Worm (Caenorhabditis elegans) whole organism, L2 larva: ENCODE measurements around the gene F37B4.10.

Experiments
- C34F6.9 ChIP-seq: fragments of 150-350 bp; optimal IDR thresholded peaks from 2 replicates; lab custom pipeline; 2014; ENCODE audit warnings: missing biosample characterization, missing genetic modification characterization
- F13H6.1 ChIP-seq: sonication (generic microtip); optimal IDR thresholded peaks from 2 replicates; lab custom pipeline; 2016; ENCODE audit warnings: missing genetic modification characterization, missing compliant biosample characterization
- Y55F3AM.14 ChIP-seq: fragments of 200-800 bp; sonication (Bioruptor generic); optimal IDR thresholded peaks from 2 replicates; lab custom pipeline; 2018; ENCODE audit warnings: mild to moderate bottlenecking, missing genetic modification characterization, missing compliant biosample characterization
- ZK546.5 ChIP-seq: sonication (generic microtip); optimal IDR thresholded peaks from 2 replicates; lab custom pipeline; 2017; ENCODE audit warnings: missing biosample characterization, missing genetic modification characterization
- alr-1 ChIP-seq: fragments of 150-350 bp; optimal IDR thresholded peaks from 2 replicates; lab custom pipeline; 2014; ENCODE audit warnings: missing biosample characterization, missing genetic modification characterization
- aly-2 ChIP-seq: fragments of 150-350 bp; optimal IDR thresholded peaks from 2 replicates; lab custom pipeline; 2014; ENCODE audit warnings: missing biosample characterization, missing genetic modification characterization
- blmp-1 ChIP-seq: sonication (generic microtip); optimal IDR thresholded peaks from 2 replicates; lab custom pipeline; 2017; ENCODE audit warnings: missing genetic modification characterization, mild to moderate bottlenecking, missing compliant biosample characterization, antibody characterized with exemption, moderate library complexity; ENCODE audit not compliant: insufficient read depth
- ceh-82 ChIP-seq: fragments of 150-350 bp; optimal IDR thresholded peaks from 2 replicates; lab custom pipeline; 2014; ENCODE audit warnings: missing biosample characterization, missing genetic modification characterization
- crh-2 ChIP-seq: sonication (generic microtip); optimal IDR thresholded peaks from 2 replicates; lab custom pipeline; 2017; ENCODE audit warnings: missing biosample characterization, missing genetic modification characterization
- dmd-4 ChIP-seq: sonication (generic microtip); optimal IDR thresholded peaks from 2 replicates; lab custom pipeline; 2017; ENCODE audit warnings: missing biosample characterization, missing genetic modification characterization
- elt-1 ChIP-seq: fragments of 150-350 bp; optimal IDR thresholded peaks from 2 replicates; lab custom pipeline; 2014; ENCODE audit warnings: missing biosample characterization, missing genetic modification characterization
- elt-3 ChIP-seq: sonication (generic microtip); optimal IDR thresholded peaks from 2 replicates; lab custom pipeline; 2017; ENCODE audit warnings: missing biosample characterization, missing genetic modification characterization
- fos-1 ChIP-seq: fragments of 150-350 bp; optimal IDR thresholded peaks from 2 replicates; lab custom pipeline; 2014; ENCODE audit warnings: missing biosample characterization, missing genetic modification characterization
- gmeb-1 ChIP-seq: fragments of 150-350 bp; optimal IDR thresholded peaks from 2 replicates; lab custom pipeline; 2014; ENCODE audit warnings: missing biosample characterization, missing genetic modification characterization
- lin-11 ChIP-seq: fragments of 150-350 bp; sonication (generic microtip); optimal IDR thresholded peaks from 2 replicates; lab custom pipeline; 2014; ENCODE audit warnings: missing biosample characterization, missing genetic modification characterization, inconsistent platforms, mixed read lengths
- lin-39 ChIP-seq: fragments of 150-350 bp; optimal IDR thresholded peaks from 2 replicates; lab custom pipeline; 2014; ENCODE audit warnings: missing biosample characterization, missing genetic modification reagents, missing genetic modification characterization
- mdl-1 ChIP-seq, 2 experiments: fragments of 150-350 bp in 1 of 2; sonication (generic microtip) in 1 of 2; optimal IDR thresholded peaks; 2 replicates each; lab custom pipeline; 2017; ENCODE audit warnings: missing biosample characterization in 2 of 2, missing genetic modification characterization in 2 of 2
- nhr-10 ChIP-seq: sonication (generic microtip); optimal IDR thresholded peaks from 2 replicates; lab custom pipeline; 2017; ENCODE audit warnings: missing biosample characterization, missing genetic modification characterization
- nhr-11 ChIP-seq: fragments of 150-350 bp; optimal IDR thresholded peaks from 2 replicates; lab custom pipeline; 2014; ENCODE audit warnings: missing biosample characterization, missing genetic modification characterization
- nhr-12 ChIP-seq: fragments of 150-350 bp; optimal IDR thresholded peaks from 2 replicates; lab custom pipeline; 2014; ENCODE audit warnings: missing biosample characterization, missing genetic modification characterization
- nhr-129 ChIP-seq: fragments of 150-350 bp; optimal IDR thresholded peaks from 2 replicates; lab custom pipeline; 2014; ENCODE audit warnings: missing biosample characterization, missing genetic modification characterization
- nhr-21 ChIP-seq: fragments of 150-350 bp; optimal IDR thresholded peaks from 2 replicates; lab custom pipeline; 2014; ENCODE audit warnings: missing biosample characterization, missing genetic modification characterization
- nhr-237 ChIP-seq: fragments of 150-350 bp; optimal IDR thresholded peaks from 2 replicates; lab custom pipeline; 2014; ENCODE audit warnings: missing biosample characterization, missing genetic modification characterization
- nhr-6 ChIP-seq: fragments of 150-350 bp; optimal IDR thresholded peaks from 2 replicates; lab custom pipeline; 2014; ENCODE audit warnings: missing biosample characterization, missing genetic modification characterization
- sem-4 ChIP-seq: fragments of 150-350 bp; optimal IDR thresholded peaks from 2 replicates; lab custom pipeline; 2014; ENCODE audit warnings: missing biosample characterization, missing genetic modification reagents, missing genetic modification characterization
- sma-9 ChIP-seq, 2 experiments: fragments of 150-350 bp in 1 of 2; sonication (generic microtip) in 1 of 2; optimal IDR thresholded peaks; 2 replicates each; lab custom pipeline; 2014 to 2016; ENCODE audit warnings: missing genetic modification characterization in 2 of 2, mild to moderate bottlenecking in 1 of 2, missing biosample characterization in 1 of 2, missing compliant biosample characterization in 1 of 2, missing genetic modification reagents in 1 of 2, moderate library complexity in 1 of 2
- unc-39 ChIP-seq: fragments of 150-350 bp; optimal IDR thresholded peaks from 2 replicates; lab custom pipeline; 2014; ENCODE audit warnings: missing biosample characterization, missing genetic modification characterization
- unc-55 ChIP-seq: fragments of 150-350 bp; sonication (generic microtip); optimal IDR thresholded peaks from 3 replicates; lab custom pipeline; 2014; ENCODE audit warnings: missing biosample characterization, missing genetic modification reagents, missing genetic modification characterization
- zag-1 ChIP-seq: fragments of 150-350 bp; optimal IDR thresholded peaks from 2 replicates; lab custom pipeline; 2014; ENCODE audit warnings: missing biosample characterization, missing genetic modification characterization
- ztf-1 ChIP-seq: fragments of 200-800 bp; sonication (Bioruptor generic); conservative IDR thresholded peaks from 2 replicates; pipeline ENCODE4 v1.3.6; 2022; ENCODE audit warnings: missing genetic modification characterization, missing compliant biosample characterization
- ztf-11 ChIP-seq: sonication (generic microtip); optimal IDR thresholded peaks from 2 replicates; lab custom pipeline; 2017; ENCODE audit warnings: missing biosample characterization, missing genetic modification characterization
- ztf-4 ChIP-seq: fragments of 150-350 bp; optimal IDR thresholded peaks from 2 replicates; lab custom pipeline; 2014; ENCODE audit warnings: missing biosample characterization, missing genetic modification characterization

The F37B4.10 gene

DNA sequence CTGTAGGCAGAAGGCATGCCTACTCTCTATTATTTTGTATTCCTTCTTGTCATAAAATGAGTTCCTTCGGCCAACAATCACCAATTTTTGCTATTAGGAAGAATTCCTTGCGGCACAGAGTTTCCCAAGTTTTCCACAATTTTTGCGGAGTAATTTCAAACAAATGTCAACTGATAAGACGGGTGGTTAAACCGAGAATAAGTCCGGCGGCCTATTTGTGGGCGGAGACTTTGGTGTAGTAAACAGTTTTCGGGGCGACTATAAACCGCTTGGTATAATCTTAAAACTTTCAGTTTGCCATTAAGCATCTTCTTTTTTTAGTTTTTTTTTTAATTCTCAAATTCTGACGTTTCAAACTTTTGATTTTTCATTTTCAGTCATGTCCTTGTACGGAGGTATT is 3.6 kb upstream of the F37B4.10 start, which contains the start of gene ifc-1:
Gene ifc-1, plus strand, starts transcription at position 378 of the 400 bp plus-strand sequence.
- no peak for TF ChIP-seq ztf-11 (tag; lab: Kevin White, UChicago)
- no peak for TF ChIP-seq crh-2
- TF ChIP-seq fos-1 (tag; lab: Kevin White, UChicago), result peak; percentile 34

DNA sequence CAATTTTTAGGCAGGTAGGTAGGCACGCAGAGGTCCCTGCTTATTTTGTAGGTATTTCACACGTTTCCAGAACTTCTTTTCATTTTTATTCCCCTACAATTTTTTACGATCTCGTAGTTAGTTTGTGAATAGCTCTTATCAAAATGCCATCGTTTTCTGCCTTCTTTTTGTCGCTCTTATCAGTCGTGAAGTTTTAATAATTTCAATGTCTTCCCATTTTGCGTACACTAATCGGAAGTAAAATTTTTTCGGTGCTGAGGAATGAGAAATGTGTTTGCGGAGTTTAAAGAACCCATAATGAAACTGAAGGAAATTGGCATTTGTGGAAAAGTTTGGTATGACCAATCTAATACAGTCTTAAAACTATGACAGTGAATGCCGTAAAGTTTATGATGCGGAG is 2.9 kb upstream of the F37B4.10 start:
- TF ChIP-seq ztf-1, result no peak
- peak; percentile 82 for TF ChIP-seq fos-1 (tag; lab: Kevin White, UChicago)
- TF ChIP-seq gmeb-1 (tag; lab: Kevin White, UChicago), result peak; percentile 31
- no peak for TF ChIP-seq nhr-21 (tag; lab: Kevin White, UChicago)
- no peak for TF ChIP-seq nhr-237
- no peak for TF ChIP-seq aly-2
- no peak for TF ChIP-seq sma-9 (GFP tag; optimal IDR thresholded peaks at IDR 0.05; lab: Kevin White, UChicago)
- no peak for TF ChIP-seq sma-9 (tag; optimal IDR thresholded peaks at IDR 0.05; lab: Kevin White, UChicago)

DNA sequence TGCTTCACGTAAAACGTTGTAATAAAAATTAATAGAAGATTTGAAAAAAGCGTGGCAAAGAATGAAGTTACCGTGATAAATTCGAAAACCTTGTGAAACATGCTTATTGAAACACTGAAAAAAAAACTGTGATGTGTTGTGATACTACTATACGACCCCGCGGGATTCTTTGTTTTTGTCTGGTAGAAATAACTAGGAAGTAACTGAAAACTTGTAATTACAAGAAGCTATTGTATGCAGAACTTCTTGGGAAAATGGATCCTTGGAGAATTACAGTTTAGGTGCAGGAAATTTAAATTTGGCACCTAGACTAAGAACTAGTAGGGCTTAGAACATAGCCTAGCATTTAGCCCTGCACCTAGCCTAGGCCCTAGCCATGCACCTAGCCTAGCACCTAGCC is 2.4 kb upstream of the F37B4.10 start, which contains the start of gene str-39:
Gene str-39, minus strand, starts transcription at position 101 of the 400 bp plus-strand sequence.
- TF ChIP-seq sem-4, result no peak
- TF ChIP-seq C34F6.9 (tag; lab: Kevin White, UChicago), result no peak
- no peak for TF ChIP-seq ztf-1
- TF ChIP-seq ZK546.5, result no peak
- no peak for TF ChIP-seq nhr-21 (tag; lab: Kevin White, UChicago)
- no peak for TF ChIP-seq nhr-11 (tag; lab: Kevin White, UChicago)
- no peak for TF ChIP-seq zag-1
- TF ChIP-seq, all 48 proteins: peak for 0

- TF ChIP-seq nhr-12 (tag; lab: Kevin White, UChicago) (no peak), elt-1 (no peak), nhr-129 (no peak), nhr-237 (no peak), crh-2 (no peak), elt-3 (no peak), ceh-82 (tag; lab: Kevin White, UChicago) (no peak), sem-4 (no peak), zag-1 (no peak), nhr-6 (tag; lab: Kevin White, UChicago) (no peak), lin-39 (tag; lab: Kevin White, UChicago) (no peak), unc-39 (no peak), ztf-4 (tag; lab: Kevin White, UChicago) (no peak)
Measured at ce11 chrV:2876188-2876831, 1.1 kb downstream of the F37B4.10 start.

DNA sequence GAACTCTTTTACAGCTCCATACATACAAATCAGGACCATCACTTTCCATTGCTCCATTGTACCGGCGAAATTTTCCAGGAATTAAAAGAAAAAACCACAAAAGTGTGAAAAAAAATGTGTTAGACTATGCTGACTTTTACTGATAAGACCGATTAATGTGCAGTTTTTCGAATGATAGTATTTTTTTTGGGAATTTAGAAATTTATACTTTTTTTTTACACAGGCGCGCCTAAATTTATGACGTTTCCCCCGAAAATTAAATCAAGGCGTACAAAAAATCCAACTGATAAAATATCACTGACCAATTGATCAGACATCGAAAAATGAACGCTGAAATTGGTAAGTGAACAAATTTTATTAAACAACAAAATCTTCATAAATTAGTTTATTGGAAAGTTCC is 2.0 kb downstream of the F37B4.10 start, which contains the start of gene folt-2:
Gene folt-2, minus strand, starts transcription at position 179 of the 400 bp plus-strand sequence.
- TF ChIP-seq unc-39 (no peak), fos-1 (tag; lab: Kevin White, UChicago) (peak; percentile 60), Y55F3AM.14 (no peak), elt-3 (no peak), sem-4 (no peak), dmd-4 (no peak), nhr-129 (no peak)
- TF ChIP-seq, all 48 proteins: peak for 1

DNA sequence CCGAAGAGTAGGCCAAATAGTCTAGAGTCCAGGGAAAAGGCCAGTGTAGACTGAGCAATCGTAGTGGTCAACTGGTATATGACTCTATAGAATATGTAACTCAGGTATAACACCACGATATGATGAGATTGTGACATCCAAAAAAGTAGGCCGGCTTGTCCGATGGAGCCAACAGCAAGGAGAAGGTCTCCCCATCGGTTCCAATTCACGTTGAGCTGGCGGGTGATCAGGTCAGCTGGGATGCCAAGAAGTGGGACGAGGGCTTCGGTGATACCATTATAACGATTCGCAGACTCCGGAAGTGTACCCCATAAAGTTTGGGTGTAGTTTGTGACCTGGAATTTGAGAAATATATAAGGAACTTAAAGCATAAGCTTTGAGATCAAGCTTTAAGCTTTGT is 4.5 kb downstream of the F37B4.10 start:
- no peak for TF ChIP-seq mdl-1 (tag; optimal IDR thresholded peaks at IDR 0.05; lab: Kevin White, UChicago)
- no peak for TF ChIP-seq lin-39 (tag; lab: Kevin White, UChicago)
- no peak for TF ChIP-seq sma-9 (GFP tag; optimal IDR thresholded peaks at IDR 0.05; lab: Kevin White, UChicago)
- no peak for TF ChIP-seq sma-9 (tag; optimal IDR thresholded peaks at IDR 0.05; lab: Kevin White, UChicago)

DNA sequence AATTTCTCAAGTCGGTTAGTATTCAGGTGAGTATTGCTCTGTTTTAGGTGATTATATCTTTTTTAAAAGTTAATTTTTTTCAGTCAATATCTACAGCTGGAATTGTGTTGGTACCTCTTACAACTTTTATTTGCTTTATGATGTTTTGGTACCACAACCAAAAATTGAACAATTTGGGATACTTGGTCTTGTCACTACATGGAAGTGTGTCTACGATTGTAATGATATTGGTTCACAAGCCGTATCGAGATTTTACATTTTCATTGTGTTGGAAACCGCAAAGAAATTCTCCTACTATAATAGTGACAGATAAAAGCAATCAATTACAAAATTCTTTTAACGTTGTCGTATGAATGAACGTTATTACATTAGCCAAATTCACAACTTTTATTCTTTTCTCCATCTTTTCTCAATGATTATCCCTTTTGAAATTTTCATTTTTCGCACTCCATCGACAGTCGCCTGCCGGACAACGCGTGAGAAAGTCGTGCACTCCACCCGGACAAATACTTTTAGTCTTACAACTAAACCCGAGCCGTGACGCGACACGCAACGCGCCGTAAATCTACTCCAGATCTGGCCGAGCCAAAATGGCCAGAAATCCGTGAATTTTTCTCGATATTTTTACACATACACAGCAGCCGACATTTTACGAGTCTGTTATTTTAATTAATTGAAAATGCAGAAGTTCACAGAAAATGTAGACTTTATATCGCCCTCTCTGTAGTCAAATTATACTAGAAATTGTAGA is 5.5 kb downstream of the F37B4.10 start:
- TF ChIP-seq F13H6.1 (tag; lab: Kevin White, UChicago) (no peak), elt-3 (no peak), nhr-10 (tag; lab: Kevin White, UChicago) (no peak), nhr-237 (no peak), unc-55 (GFP tag; lab: Kevin White, UChicago) (no peak), blmp-1 (tag; lab: Kevin White, UChicago) (no peak), lin-11 (tag; lab: Kevin White, UChicago) (no peak), ZK546.5 (no peak), aly-2 (no peak), crh-2 (no peak), dmd-4 (no peak), alr-1 (tag; lab: Kevin White, UChicago) (no peak)
